Worm (Caenorhabditis elegans): ENCODE data around the gene F32A5.8.

DNA sequence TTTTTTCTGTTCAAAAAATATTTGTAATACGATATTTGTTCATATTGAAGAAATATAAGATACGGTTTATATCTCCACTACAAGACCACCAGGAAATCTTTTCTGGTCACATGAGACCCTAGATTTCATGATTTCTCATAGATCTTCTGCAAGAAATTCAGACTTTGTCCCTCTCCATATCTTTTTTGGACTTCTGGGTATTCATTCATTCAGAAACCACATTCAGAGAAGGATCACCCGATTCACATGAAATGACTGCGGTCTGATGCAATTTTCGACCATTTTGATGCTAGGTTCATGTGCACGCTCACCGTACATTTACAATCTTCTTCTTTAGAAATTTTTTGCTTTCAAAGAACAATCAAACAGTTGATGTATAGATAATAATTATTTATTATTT is 23.9 kb downstream of the F32A5.8 start:
- no peak for TF ChIP-seq flt-1 (GFP tag; IDR thresholded peaks at IDR 0.05)
- no peak for TF ChIP-seq tab-1 (GFP tag; IDR thresholded peaks at IDR 0.05)
- TF ChIP-seq ref-1 (GFP tag; conservative IDR thresholded peaks at IDR 0.05) = no peak
- TF ChIP-seq klf-2 (GFP tag; conservative IDR thresholded peaks at IDR 0.05) = no peak
